Worm (Caenorhabditis elegans) whole organism, young adult: Measurements from ENCODE around the gene apn-1.

Experiments used
- B0035.1 ChIP-seq: sonication (generic microtip); optimal IDR thresholded peaks from 2 replicates; lab custom pipeline; 2016; ENCODE audit warnings: missing genetic modification characterization, mild to moderate bottlenecking, missing compliant biosample characterization, missing genotype, missing genetic modification reagents
- B0261.1 ChIP-seq: sonication (generic microtip); optimal IDR thresholded peaks from 2 replicates; lab custom pipeline; 2016; ENCODE audit warnings: mild to moderate bottlenecking, missing genetic modification characterization, moderate library complexity, missing compliant biosample characterization
- C06A6.2 ChIP-seq: fragments of 200-800 bp; sonication (Bioruptor generic); conservative IDR thresholded peaks from 2 replicates; pipeline ENCODE4 v1.3.6; 2022; ENCODE audit warnings: missing genetic modification characterization, missing compliant biosample characterization
- C17E4.6 ChIP-seq: fragments of 200-800 bp; sonication (Bioruptor generic); IDR thresholded peaks from 2 replicates; pipeline ENCODE4 v1.3.6; 2022; ENCODE audit warnings: missing genetic modification reagents, missing genetic modification characterization, missing compliant biosample characterization
- F37B4.10 ChIP-seq: fragments of 200-800 bp; sonication (Bioruptor generic); IDR thresholded peaks from 2 replicates; pipeline ENCODE4 v1.3.6; 2022; ENCODE audit warnings: missing genetic modification characterization, missing compliant biosample characterization
- F49E8.2 ChIP-seq: sonication (generic microtip); optimal IDR thresholded peaks from 3 replicates; lab custom pipeline; 2017; ENCODE audit warnings: missing genetic modification characterization, mild to moderate bottlenecking, missing compliant biosample characterization, antibody characterized with exemption, moderate library complexity; ENCODE audit not compliant: insufficient read depth
- F57C9.4 ChIP-seq: sonication (generic microtip); optimal IDR thresholded peaks from 2 replicates; lab custom pipeline; 2017; ENCODE audit warnings: mild to moderate bottlenecking, missing genetic modification characterization, missing compliant biosample characterization
- ama-1 ChIP-seq, 3 experiments: fragments of 150-350 bp in 1 of 3; sonication (generic microtip) in 2 of 3; optimal IDR thresholded peaks; 2 replicates each; lab custom pipeline; 2014 to 2018; ENCODE audit warnings: missing biosample characterization in 2 of 3, missing genetic modification characterization in 2 of 3, missing genetic modification reagents in 2 of 3
- atf-7 ChIP-seq: sonication (generic microtip); optimal IDR thresholded peaks from 2 replicates; lab custom pipeline; 2017; ENCODE audit warnings: mild to moderate bottlenecking, missing genetic modification characterization, missing compliant biosample characterization
- attf-3 ChIP-seq: fragments of 200-800 bp; sonication (Bioruptor generic); conservative IDR thresholded peaks from 2 replicates; pipeline ENCODE4 v1.3.6; 2022; ENCODE audit warnings: missing genetic modification reagents, missing genetic modification characterization, missing compliant biosample characterization
- attf-6 ChIP-seq: fragments of 200-800 bp; sonication (Bioruptor generic); IDR thresholded peaks from 2 replicates; pipeline ENCODE4 v1.3.6; 2022; ENCODE audit warnings: missing genetic modification reagents, missing genetic modification characterization, missing compliant biosample characterization
- bed-2 ChIP-seq: fragments of 200-800 bp; sonication (Bioruptor generic); IDR thresholded peaks from 2 replicates; pipeline ENCODE4 v1.3.6; 2022; ENCODE audit warnings: missing genetic modification reagents, missing genetic modification characterization, missing compliant biosample characterization
- ceh-40 ChIP-seq: fragments of 200-800 bp; sonication (Bioruptor generic); IDR thresholded peaks from 2 replicates; pipeline ENCODE4 v1.3.6; 2022; ENCODE audit warnings: missing genetic modification characterization, missing compliant biosample characterization
- ceh-79 ChIP-seq: sonication (generic microtip); optimal IDR thresholded peaks from 2 replicates; lab custom pipeline; 2017; ENCODE audit warnings: mild to moderate bottlenecking, missing genetic modification characterization, missing compliant biosample characterization
- dpff-1 ChIP-seq: sonication (generic microtip); optimal IDR thresholded peaks from 2 replicates; lab custom pipeline; 2017; ENCODE audit warnings: mild to moderate bottlenecking, missing genetic modification characterization, missing compliant biosample characterization
- dpl-1 ChIP-seq: fragments of 150-350 bp; optimal IDR thresholded peaks from 2 replicates; lab custom pipeline; 2014; ENCODE audit warnings: missing biosample characterization, missing genetic modification reagents, missing genetic modification characterization
- efl-1 ChIP-seq: fragments of 150-350 bp; optimal IDR thresholded peaks from 2 replicates; lab custom pipeline; 2014; ENCODE audit warnings: missing biosample characterization, missing genetic modification reagents, missing genetic modification characterization
- egl-18 ChIP-seq: fragments of 200-800 bp; sonication (Bioruptor generic); IDR thresholded peaks from 2 replicates; pipeline ENCODE4 v1.3.6; 2022; ENCODE audit warnings: missing genetic modification reagents, missing genetic modification characterization, missing compliant biosample characterization
- hlh-12 ChIP-seq: sonication (generic microtip); optimal IDR thresholded peaks from 2 replicates; lab custom pipeline; 2016; ENCODE audit warnings: missing genetic modification characterization, missing compliant biosample characterization
- hmg-20 ChIP-seq: fragments of 200-800 bp; sonication (Bioruptor generic); IDR thresholded peaks from 2 replicates; pipeline ENCODE4 v1.3.6; 2022; ENCODE audit warnings: missing genetic modification reagents, missing genetic modification characterization, missing compliant biosample characterization
- hrde-1 ChIP-seq: sonication (generic microtip); optimal IDR thresholded peaks from 2 replicates; lab custom pipeline; 2016; ENCODE audit warnings: missing genetic modification characterization, mild to moderate bottlenecking, missing compliant biosample characterization, moderate library complexity, missing genotype, missing genetic modification reagents, borderline replicate concordance
- let-526 ChIP-seq: fragments of 200-800 bp; sonication (Bioruptor generic); IDR thresholded peaks from 2 replicates; pipeline ENCODE4 v1.3.6; 2022; ENCODE audit warnings: missing genetic modification reagents, missing genetic modification characterization, missing compliant biosample characterization
- lin-26 ChIP-seq: fragments of 200-800 bp; sonication (Bioruptor generic); IDR thresholded peaks from 2 replicates; pipeline ENCODE4 v1.3.6; 2022; ENCODE audit warnings: missing genetic modification reagents, missing genetic modification characterization, missing compliant biosample characterization
- lin-35 ChIP-seq, 3 experiments: fragments of 150-350 bp in 2 of 3; sonication (generic microtip) in 1 of 3; optimal IDR thresholded peaks; 2 replicates each; lab custom pipeline; 2014 to 2018; ENCODE audit warnings: missing biosample characterization in 3 of 3, missing genetic modification characterization in 3 of 3, missing genetic modification reagents in 3 of 3
- lsl-1 ChIP-seq: fragments of 200-800 bp; sonication (Bioruptor generic); optimal IDR thresholded peaks from 2 replicates; lab custom pipeline; 2018; ENCODE audit warnings: mild to moderate bottlenecking, missing genetic modification characterization, moderate library complexity, missing compliant biosample characterization
- lsy-27 ChIP-seq: sonication (generic microtip); optimal IDR thresholded peaks from 2 replicates; lab custom pipeline; 2017; ENCODE audit warnings: missing genetic modification characterization, mild to moderate bottlenecking, missing compliant biosample characterization, antibody characterized with exemption, missing genotype, borderline replicate concordance; ENCODE audit not compliant: insufficient read depth
- madf-8 ChIP-seq: fragments of 200-800 bp; sonication (Bioruptor generic); conservative IDR thresholded peaks from 2 replicates; pipeline ENCODE4 v1.3.6; 2022; ENCODE audit warnings: missing genetic modification reagents, missing genetic modification characterization, missing compliant biosample characterization
- mcd-1 ChIP-seq: fragments of 200-800 bp; sonication (Bioruptor generic); IDR thresholded peaks from 2 replicates; pipeline ENCODE4 v1.3.6; 2022; ENCODE audit warnings: missing genetic modification reagents, missing genetic modification characterization, missing compliant biosample characterization
- mel-28 ChIP-seq: sonication (generic microtip); optimal IDR thresholded peaks from 2 replicates; lab custom pipeline; 2016; ENCODE audit warnings: borderline replicate concordance, mild to moderate bottlenecking, missing genetic modification characterization, missing compliant biosample characterization
- mes-4 ChIP-seq: sonication (generic microtip); optimal IDR thresholded peaks from 2 replicates; lab custom pipeline; 2016; ENCODE audit warnings: missing genotype, missing genetic modification characterization, missing compliant biosample characterization
- nfya-2 ChIP-seq: fragments of 200-800 bp; sonication (Bioruptor generic); IDR thresholded peaks from 2 replicates; pipeline ENCODE4 v1.3.6; 2022; ENCODE audit warnings: missing genetic modification reagents, missing genetic modification characterization, missing compliant biosample characterization
- nhr-120 ChIP-seq: fragments of 200-800 bp; sonication (Bioruptor generic); IDR thresholded peaks from 2 replicates; pipeline ENCODE4 v1.3.6; 2022; ENCODE audit warnings: missing genetic modification characterization, missing compliant biosample characterization
- nhr-179 ChIP-seq: sonication (generic microtip); optimal IDR thresholded peaks from 2 replicates; lab custom pipeline; 2016; ENCODE audit warnings: mild to moderate bottlenecking, missing genetic modification characterization, missing compliant biosample characterization
- nhr-27 ChIP-seq: fragments of 200-800 bp; sonication (Bioruptor generic); optimal IDR thresholded peaks from 2 replicates; lab custom pipeline; 2018; ENCODE audit warnings: mild to moderate bottlenecking, missing genetic modification characterization, moderate library complexity, missing compliant biosample characterization
- nhr-90 ChIP-seq: sonication (generic microtip); optimal IDR thresholded peaks from 2 replicates; lab custom pipeline; 2016; ENCODE audit warnings: missing genotype, mild to moderate bottlenecking, missing genetic modification characterization, missing compliant biosample characterization
- pbrm-1 ChIP-seq: fragments of 200-800 bp; sonication (Bioruptor generic); IDR thresholded peaks from 2 replicates; pipeline ENCODE4 v1.3.6; 2022; ENCODE audit warnings: missing genetic modification reagents, missing genetic modification characterization, missing compliant biosample characterization
- pha-4 ChIP-seq: fragments of 150-350 bp; sonication (generic microtip); optimal IDR thresholded peaks from 2 replicates; lab custom pipeline; 2014; ENCODE audit warnings: missing biosample characterization, missing genetic modification reagents, missing genetic modification characterization
- rcor-1 ChIP-seq: fragments of 200-800 bp; sonication (Bioruptor generic); IDR thresholded peaks from 2 replicates; pipeline ENCODE4 v1.3.6; 2022; ENCODE audit warnings: missing genetic modification reagents, missing genetic modification characterization, missing compliant biosample characterization
- repo-1 ChIP-seq: sonication (generic microtip); optimal IDR thresholded peaks from 2 replicates; lab custom pipeline; 2017; ENCODE audit warnings: mild to moderate bottlenecking, missing genetic modification characterization, missing compliant biosample characterization
- sdz-38 ChIP-seq: sonication (generic microtip); optimal IDR thresholded peaks from 2 replicates; lab custom pipeline; 2016; ENCODE audit warnings: missing genotype, missing genetic modification characterization, missing compliant biosample characterization
- somi-1 ChIP-seq: fragments of 200-800 bp; sonication (Bioruptor generic); optimal IDR thresholded peaks from 2 replicates; lab custom pipeline; 2018; ENCODE audit warnings: mild to moderate bottlenecking, missing genetic modification characterization, missing compliant biosample characterization
- sptf-2 ChIP-seq: fragments of 200-800 bp; sonication (Bioruptor generic); optimal IDR thresholded peaks from 2 replicates; lab custom pipeline; 2018; ENCODE audit warnings: mild to moderate bottlenecking, missing genetic modification characterization, missing compliant biosample characterization
- tbp1 ChIP-seq: fragments of 200-800 bp; sonication (Bioruptor generic); optimal IDR thresholded peaks from 2 replicates; lab custom pipeline; 2018; ENCODE audit warnings: mild to moderate bottlenecking, missing genetic modification characterization, missing compliant biosample characterization
- tbx-9 ChIP-seq: sonication (generic microtip); optimal IDR thresholded peaks from 2 replicates; lab custom pipeline; 2016; ENCODE audit warnings: borderline replicate concordance, missing genetic modification characterization, inconsistent platforms, missing compliant biosample characterization
- zfh-2 ChIP-seq: fragments of 200-800 bp; sonication (Bioruptor generic); conservative IDR thresholded peaks from 2 replicates; pipeline ENCODE4 v1.3.6; 2022; ENCODE audit warnings: missing genetic modification reagents, missing genetic modification characterization, missing compliant biosample characterization
- ztf-18 ChIP-seq: sonication (generic microtip); optimal IDR thresholded peaks from 2 replicates; lab custom pipeline; 2016; ENCODE audit warnings: missing genotype, mild to moderate bottlenecking, missing genetic modification characterization, missing compliant biosample characterization
- ztf-22 ChIP-seq: fragments of 200-800 bp; sonication (Bioruptor generic); optimal IDR thresholded peaks from 2 replicates; lab custom pipeline; 2018; ENCODE audit warnings: mild to moderate bottlenecking, missing genetic modification characterization, moderate library complexity, missing compliant biosample characterization
- ztf-25 ChIP-seq: fragments of 200-800 bp; sonication (Bioruptor generic); IDR thresholded peaks from 2 replicates; pipeline ENCODE4 v1.3.6; 2022; ENCODE audit warnings: missing genetic modification reagents, missing genetic modification characterization, missing compliant biosample characterization
- ztf-6 ChIP-seq: fragments of 200-800 bp; sonication (Bioruptor generic); IDR thresholded peaks from 2 replicates; pipeline ENCODE4 v1.3.6; 2022; ENCODE audit warnings: missing genetic modification reagents, missing genetic modification characterization, missing compliant biosample characterization

The apn-1 gene

DNA sequence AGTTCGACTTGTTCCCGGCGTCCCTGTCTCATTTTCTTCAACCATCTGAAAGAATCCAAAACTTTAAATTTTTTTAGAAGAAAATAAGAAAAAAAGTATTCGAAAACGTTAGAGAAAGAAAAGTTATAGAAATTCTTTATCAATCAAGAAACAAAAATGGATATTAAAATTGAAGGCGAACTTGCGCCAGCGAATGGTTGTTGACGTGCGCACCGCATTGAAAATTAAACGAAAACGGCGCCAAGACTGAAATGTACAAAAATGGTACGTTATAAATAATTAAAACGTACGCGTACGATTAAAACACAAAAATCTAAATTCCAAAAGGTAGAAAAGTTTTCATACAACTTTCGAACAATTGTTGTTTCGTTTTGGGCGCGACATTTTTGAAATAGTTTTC, 39.4 kb downstream of the apn-1 start, which contains the start of gene K02C4.3 (continued):
- TF ChIP-seq sdz-38: no peak
- no peak for TF ChIP-seq ztf-25 (GFP tag; lab: Robert Waterston, UW)
- TF ChIP-seq nhr-120: no peak
- TF ChIP-seq egl-18 (GFP tag; lab: Robert Waterston, UW): no peak
- TF ChIP-seq C06A6.2 (GFP tag; lab: Robert Waterston, UW): no peak
- TF ChIP-seq dpff-1: no peak
- TF ChIP-seq hlh-12 (tag; lab: Kevin White, UChicago): no peak
- TF ChIP-seq repo-1: no peak
- TF ChIP-seq rcor-1 (GFP tag; lab: Robert Waterston, UW): no peak
- peak; percentile 93 for TF ChIP-seq ztf-18 (tag; lab: Kevin White, UChicago)
- no peak for TF ChIP-seq nhr-27 (tag; lab: Kevin White, UChicago)
- TF ChIP-seq ztf-6 (GFP tag; lab: Robert Waterston, UW): no peak
- peak; percentile 75 for TF ChIP-seq mcd-1 (GFP tag; lab: Robert Waterston, UW)
- TF ChIP-seq zfh-2 (GFP tag; lab: Robert Waterston, UW): no peak
- TF ChIP-seq ztf-22: no peak
- peak; percentile 69 for TF ChIP-seq efl-1 (GFP tag; lab: Kevin White, UChicago)
- no peak for TF ChIP-seq ceh-79 (tag; lab: Kevin White, UChicago)
- no peak for TF ChIP-seq sptf-2 (GFP tag; lab: Kevin White, UChicago)
- no peak for TF ChIP-seq ceh-40
- no peak for TF ChIP-seq pbrm-1 (GFP tag; lab: Robert Waterston, UW)
- no peak for TF ChIP-seq attf-3 (GFP tag; lab: Robert Waterston, UW)
- TF ChIP-seq tbx-9 (tag; lab: Kevin White, UChicago): no peak
- TF ChIP-seq F49E8.2 (tag; lab: Kevin White, UChicago): no peak
- TF ChIP-seq mes-4 (tag; lab: Kevin White, UChicago): no peak
- TF ChIP-seq ama-1 (optimal IDR thresholded peaks at IDR 0.05; lab: Kevin White, UChicago): no peak
- TF ChIP-seq ama-1 (GFP tag; optimal IDR thresholded peaks at IDR 0.05; lab: Kevin White, UChicago): no peak
- no peak for TF ChIP-seq atf-7
- no peak for TF ChIP-seq attf-6 (GFP tag; lab: Robert Waterston, UW)
- no peak for TF ChIP-seq F37B4.10
- TF ChIP-seq B0035.1: no peak
- TF ChIP-seq lsy-27 (tag; lab: Kevin White, UChicago): no peak
- no peak for TF ChIP-seq nhr-179 (tag; lab: Kevin White, UChicago)
- TF ChIP-seq dpl-1 (GFP tag; lab: Kevin White, UChicago): peak; percentile 68
- TF ChIP-seq pha-4 (tag; lab: Kevin White, UChicago): no peak
- no peak for TF ChIP-seq B0261.1 (tag; lab: Kevin White, UChicago)
- TF ChIP-seq lin-35 (GFP tag; optimal IDR thresholded peaks at IDR 0.05; lab: Kevin White, UChicago): peak in 1 of 3 experiments; percentile 80
- TF ChIP-seq hmg-20 (GFP tag; lab: Robert Waterston, UW): no peak
- no peak for TF ChIP-seq somi-1

ce11 chrII:8091528-8091927, 44.2 kb downstream of the apn-1 start:
- no peak for TF ChIP-seq mes-4 (tag; lab: Kevin White, UChicago)
- TF ChIP-seq C17E4.6 (GFP tag; lab: Robert Waterston, UW): no peak
- peak; percentile 77 for TF ChIP-seq tbp1 (GFP tag; lab: Kevin White, UChicago)
- TF ChIP-seq mel-28: no peak
- TF ChIP-seq pbrm-1 (GFP tag; lab: Robert Waterston, UW): peak; percentile 83
- no peak for TF ChIP-seq hrde-1 (tag; lab: Kevin White, UChicago)
- no peak for TF ChIP-seq bed-2 (GFP tag; lab: Robert Waterston, UW)
- TF ChIP-seq dpff-1: no peak
- TF ChIP-seq nfya-2 (GFP tag; lab: Robert Waterston, UW): no peak
- no peak for TF ChIP-seq madf-8 (GFP tag; lab: Robert Waterston, UW)
- TF ChIP-seq lin-26: peak; percentile 60; the same call in 1 of the 2 replicates
- TF ChIP-seq attf-3 (GFP tag; lab: Robert Waterston, UW): no peak
- TF ChIP-seq nhr-90: no peak
- TF ChIP-seq zfh-2 (GFP tag; lab: Robert Waterston, UW): no peak
- no peak for TF ChIP-seq F57C9.4 (tag; lab: Kevin White, UChicago)
- no peak for TF ChIP-seq tbx-9 (tag; lab: Kevin White, UChicago)
- TF ChIP-seq let-526: no peak
- peak; percentile 56 for TF ChIP-seq lsl-1 (GFP tag; lab: Kevin White, UChicago)
